Fruit fly (Drosophila melanogaster) whole organism, pupa: ENCODE measurements around the gene CG45154.

Experiments used
- CG10348 ChIP-seq: fragments of 200-800 bp; sonication (Bioruptor generic); IDR thresholded peaks from 2 replicates; pipeline ENCODE4 v1.3.6; 2022; ENCODE audit warnings: missing biosample characterization, missing genetic modification characterization
- D1 ChIP-seq: fragments of 200-800 bp; sonication (Bioruptor generic); optimal IDR thresholded peaks from 2 replicates; lab custom pipeline; 2018; ENCODE audit warnings: missing biosample characterization, mild to moderate bottlenecking, missing genetic modification characterization, moderate library complexity

dm6 chrX:21106269-21106668 is 40.6 kb downstream of the CG45154 start, which contains the start of gene CG1503:
- TF ChIP-seq D1 (tag; lab: Kevin White, UChicago) (no peak), CG10348 (GFP tag; lab: Robert Waterston, UW) (no peak)
